Worm (Caenorhabditis elegans) whole organism, late embryonic: ENCODE measurements around the gene C27C12.3.

Experiments
- F13H6.1 ChIP-seq: sonication (generic microtip); optimal IDR thresholded peaks from 2 replicates; lab custom pipeline; 2016; ENCODE audit warnings: missing genetic modification characterization, missing compliant biosample characterization
- ceh-24 ChIP-seq: sonication (generic microtip); optimal IDR thresholded peaks from 2 replicates; lab custom pipeline; 2016; ENCODE audit warnings: mild to moderate bottlenecking, missing genetic modification characterization, missing compliant biosample characterization
- ceh-9 ChIP-seq: sonication (generic microtip); optimal IDR thresholded peaks from 2 replicates; lab custom pipeline; 2016; ENCODE audit warnings: mild to moderate bottlenecking, missing genetic modification characterization, inconsistent platforms, missing compliant biosample characterization
- hlh-13 ChIP-seq: fragments of 200-800 bp; sonication (Bioruptor generic); optimal IDR thresholded peaks from 2 replicates; lab custom pipeline; 2018; ENCODE audit warnings: mild to moderate bottlenecking, missing genetic modification characterization, missing compliant biosample characterization
- nfya-1 ChIP-seq: sonication (generic microtip); optimal IDR thresholded peaks from 2 replicates; lab custom pipeline; 2017; ENCODE audit warnings: missing genetic modification characterization, mild to moderate bottlenecking, missing compliant biosample characterization, antibody characterized with exemption, moderate library complexity
- nhr-11 ChIP-seq: fragments of 150-350 bp; optimal IDR thresholded peaks from 2 replicates; lab custom pipeline; 2014; ENCODE audit warnings: missing biosample characterization, missing genetic modification characterization

- TF ChIP-seq nfya-1 (tag; lab: Kevin White, UChicago) (no peak), F13H6.1 (tag; lab: Kevin White, UChicago) (no peak), nhr-11 (tag; lab: Kevin White, UChicago) (no peak), ceh-24 (tag; lab: Kevin White, UChicago) (no peak), ceh-9 (tag; lab: Kevin White, UChicago) (no peak), hlh-13 (GFP tag; lab: Kevin White, UChicago) (no peak)
Observed at ce11 chrX:14910689-14911088, 45.0 kb upstream of the C27C12.3 start.
